Worm (Caenorhabditis elegans) whole organism, late embryonic: ENCODE measurements around the gene pqm-1.
A peak's percentile ranks its signal among the peaks of the same experiment; 100 is the strongest.

Source experiments
- C08G9.2 ChIP-seq: sonication (generic microtip); optimal IDR thresholded peaks from 2 replicates; lab custom pipeline; 2016; ENCODE audit warnings: mild to moderate bottlenecking, missing genetic modification characterization, moderate library complexity, missing compliant biosample characterization
- C38D4.7 ChIP-seq: fragments of 200-800 bp; sonication (Bioruptor generic); optimal IDR thresholded peaks from 2 replicates; lab custom pipeline; 2018; ENCODE audit warnings: mild to moderate bottlenecking, missing genetic modification characterization, moderate library complexity, missing compliant biosample characterization
- F13H6.1 ChIP-seq: sonication (generic microtip); optimal IDR thresholded peaks from 2 replicates; lab custom pipeline; 2016; ENCODE audit warnings: missing genetic modification characterization, missing compliant biosample characterization
- K02D7.2 ChIP-seq: sonication (generic microtip); optimal IDR thresholded peaks from 2 replicates; lab custom pipeline; 2017; ENCODE audit warnings: mild to moderate bottlenecking, missing genetic modification characterization, missing compliant biosample characterization
- T23F11.4 ChIP-seq: fragments of 200-800 bp; sonication (Bioruptor generic); optimal IDR thresholded peaks from 2 replicates; lab custom pipeline; 2018; ENCODE audit warnings: mild to moderate bottlenecking, missing genetic modification characterization, missing compliant biosample characterization
- ahr-1 ChIP-seq: sonication (generic microtip); optimal IDR thresholded peaks from 2 replicates; lab custom pipeline; 2016; ENCODE audit warnings: missing genetic modification characterization, missing compliant biosample characterization
- ama-1 ChIP-seq: fragments of 150-350 bp; optimal IDR thresholded peaks from 2 replicates; lab custom pipeline; 2014
- ceh-14 ChIP-seq: sonication (generic microtip); optimal IDR thresholded peaks from 2 replicates; lab custom pipeline; 2016; ENCODE audit warnings: missing genotype, missing genetic modification characterization, missing compliant biosample characterization
- ceh-18 ChIP-seq: sonication (generic microtip); optimal IDR thresholded peaks from 2 replicates; lab custom pipeline; 2016; ENCODE audit warnings: missing genetic modification characterization, missing compliant biosample characterization
- ceh-22 ChIP-seq: sonication (generic microtip); optimal IDR thresholded peaks from 2 replicates; lab custom pipeline; 2017; ENCODE audit warnings: missing biosample characterization, missing genetic modification characterization
- ceh-30 ChIP-seq: fragments of 150-350 bp; optimal IDR thresholded peaks from 2 replicates; lab custom pipeline; 2014; ENCODE audit warnings: missing biosample characterization, missing genetic modification characterization
- ceh-31 ChIP-seq: sonication (generic microtip); optimal IDR thresholded peaks from 2 replicates; lab custom pipeline; 2016; ENCODE audit warnings: missing genetic modification characterization, missing compliant biosample characterization
- ceh-45 ChIP-seq: fragments of 200-800 bp; sonication (Bioruptor generic); IDR thresholded peaks from 2 replicates; pipeline ENCODE4 v1.3.6; 2022; ENCODE audit warnings: missing genetic modification reagents, missing genetic modification characterization, missing compliant biosample characterization
- ceh-9 ChIP-seq: sonication (generic microtip); optimal IDR thresholded peaks from 2 replicates; lab custom pipeline; 2016; ENCODE audit warnings: mild to moderate bottlenecking, missing genetic modification characterization, inconsistent platforms, missing compliant biosample characterization
- che-1 ChIP-seq: sonication (generic microtip); optimal IDR thresholded peaks from 2 replicates; lab custom pipeline; 2016; ENCODE audit warnings: mild to moderate bottlenecking, missing genetic modification characterization, missing compliant biosample characterization
- dve-1 ChIP-seq: sonication (generic microtip); optimal IDR thresholded peaks from 2 replicates; lab custom pipeline; 2017; ENCODE audit warnings: antibody characterized with exemption, mild to moderate bottlenecking, missing genetic modification characterization, missing compliant biosample characterization
- elt-2 ChIP-seq: sonication (generic microtip); optimal IDR thresholded peaks from 2 replicates; lab custom pipeline; 2016; ENCODE audit warnings: missing genetic modification reagents, missing genetic modification characterization, missing compliant biosample characterization
- fkh-6 ChIP-seq: sonication (generic microtip); optimal IDR thresholded peaks from 2 replicates; lab custom pipeline; 2016; ENCODE audit warnings: missing genetic modification characterization, missing compliant biosample characterization
- hlh-13 ChIP-seq: fragments of 200-800 bp; sonication (Bioruptor generic); optimal IDR thresholded peaks from 2 replicates; lab custom pipeline; 2018; ENCODE audit warnings: mild to moderate bottlenecking, missing genetic modification characterization, missing compliant biosample characterization
- hlh-30 ChIP-seq: sonication (generic microtip); optimal IDR thresholded peaks from 2 replicates; lab custom pipeline; 2017; ENCODE audit warnings: antibody characterized with exemption, missing genetic modification characterization, missing compliant biosample characterization; ENCODE audit not compliant: insufficient read depth
- hlh-6 ChIP-seq: sonication (generic microtip); optimal IDR thresholded peaks from 2 replicates; lab custom pipeline; 2016; ENCODE audit warnings: missing genotype, missing genetic modification characterization, missing compliant biosample characterization
- lim-6 ChIP-seq: sonication (generic microtip); optimal IDR thresholded peaks from 2 replicates; lab custom pipeline; 2016; ENCODE audit warnings: missing genetic modification characterization, missing compliant biosample characterization
- lin-11 ChIP-seq: fragments of 200-800 bp; sonication (Bioruptor generic); optimal IDR thresholded peaks from 2 replicates; lab custom pipeline; 2018; ENCODE audit warnings: mild to moderate bottlenecking, missing genetic modification characterization, missing compliant biosample characterization
- mec-3 ChIP-seq: sonication (generic microtip); optimal IDR thresholded peaks from 2 replicates; lab custom pipeline; 2016; ENCODE audit warnings: borderline replicate concordance, missing genetic modification characterization, missing compliant biosample characterization
- nfya-1 ChIP-seq: sonication (generic microtip); optimal IDR thresholded peaks from 2 replicates; lab custom pipeline; 2017; ENCODE audit warnings: missing genetic modification characterization, mild to moderate bottlenecking, missing compliant biosample characterization, antibody characterized with exemption, moderate library complexity
- npax-4 ChIP-seq: sonication (generic microtip); optimal IDR thresholded peaks from 2 replicates; lab custom pipeline; 2016; ENCODE audit warnings: missing genetic modification characterization, missing compliant biosample characterization
- pha-2 ChIP-seq: sonication (generic microtip); optimal IDR thresholded peaks from 2 replicates; lab custom pipeline; 2017; ENCODE audit warnings: mild to moderate bottlenecking, missing genetic modification characterization, missing compliant biosample characterization
- pha-4 ChIP-seq: fragments of 150-350 bp; optimal IDR thresholded peaks from 2 replicates; lab custom pipeline; 2018; ENCODE audit warnings: missing biosample characterization, missing genetic modification reagents, missing genetic modification characterization
- pqm-1 ChIP-seq: sonication (generic microtip); optimal IDR thresholded peaks from 2 replicates; lab custom pipeline; 2016; ENCODE audit warnings: missing genetic modification characterization, missing compliant biosample characterization
- pros-1 ChIP-seq: fragments of 150-350 bp; optimal IDR thresholded peaks from 2 replicates; lab custom pipeline; 2014; ENCODE audit warnings: missing biosample characterization, missing genetic modification reagents, missing genetic modification characterization
- sox-2 ChIP-seq: fragments of 200-800 bp; sonication (Bioruptor generic); IDR thresholded peaks from 2 replicates; pipeline ENCODE4 v1.3.6; 2022; ENCODE audit warnings: missing genetic modification reagents, missing genetic modification characterization, missing compliant biosample characterization
- sox-4 ChIP-seq: sonication (generic microtip); optimal IDR thresholded peaks from 2 replicates; lab custom pipeline; 2017; ENCODE audit warnings: mild to moderate bottlenecking, missing genetic modification characterization, inconsistent platforms, missing compliant biosample characterization
- syd-9 ChIP-seq: sonication (generic microtip); optimal IDR thresholded peaks from 2 replicates; lab custom pipeline; 2016; ENCODE audit warnings: mild to moderate bottlenecking, missing genetic modification characterization, moderate library complexity, missing compliant biosample characterization
- tbx-2 ChIP-seq: sonication (generic microtip); optimal IDR thresholded peaks from 2 replicates; lab custom pipeline; 2016; ENCODE audit warnings: missing genetic modification characterization, missing compliant biosample characterization
- unc-55 ChIP-seq: sonication (generic microtip); optimal IDR thresholded peaks from 2 replicates; lab custom pipeline; 2017; ENCODE audit warnings: missing biosample characterization, missing genetic modification reagents, missing genetic modification characterization
- zip-5 ChIP-seq: sonication (generic microtip); optimal IDR thresholded peaks from 2 replicates; lab custom pipeline; 2016; ENCODE audit warnings: missing genetic modification characterization, missing compliant biosample characterization
- ztf-16 ChIP-seq: sonication (generic microtip); optimal IDR thresholded peaks from 2 replicates; lab custom pipeline; 2017; ENCODE audit warnings: missing genetic modification characterization, missing compliant biosample characterization

The pqm-1 gene

DNA sequence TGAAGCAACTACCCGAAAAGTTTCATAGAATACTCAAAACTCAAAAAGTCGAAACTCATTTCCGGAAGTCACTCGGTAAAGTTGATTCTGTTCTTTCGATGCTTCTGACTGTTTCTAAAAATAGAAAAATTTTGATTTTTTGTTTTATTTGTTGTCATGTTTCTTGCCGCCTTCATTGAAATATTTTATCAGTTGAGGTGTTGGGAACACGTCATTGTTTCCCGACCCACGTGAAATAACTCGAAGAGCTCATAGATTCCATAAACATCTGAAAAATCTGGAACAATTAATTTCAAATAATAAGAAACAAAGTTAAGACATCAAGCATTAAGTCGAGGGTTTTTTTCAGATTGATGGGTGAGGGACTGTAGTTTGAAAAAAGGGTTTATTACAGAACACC is 2.6 kb upstream of the pqm-1 start:
- TF ChIP-seq dve-1 (tag; lab: Kevin White, UChicago) (no peak), che-1 (tag; lab: Kevin White, UChicago) (no peak)

DNA sequence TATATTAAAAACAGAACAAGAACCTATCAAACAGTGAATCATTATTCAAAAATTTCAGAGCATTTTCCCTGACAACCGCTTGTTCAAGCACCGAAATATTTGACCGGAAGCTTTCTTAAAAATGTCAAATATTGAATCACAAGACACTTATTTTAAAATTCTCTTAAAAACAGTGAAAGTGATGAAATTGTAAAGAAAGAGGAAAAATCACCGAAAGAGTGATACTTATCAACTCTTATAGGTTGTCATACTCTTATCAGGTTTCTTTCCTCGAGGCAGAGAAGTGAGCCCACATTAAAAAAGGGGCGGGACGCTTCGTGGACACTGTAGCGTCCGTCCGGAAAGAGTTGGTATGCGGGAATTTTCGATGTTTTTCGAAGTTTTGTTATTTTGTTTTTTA is 1.4 kb upstream of the pqm-1 start:
- no peak for TF ChIP-seq lim-6 (tag; lab: Kevin White, UChicago)
- no peak for TF ChIP-seq K02D7.2 (tag; lab: Kevin White, UChicago)
- peak; percentile 48 for TF ChIP-seq elt-2 (tag; lab: Kevin White, UChicago)
- TF ChIP-seq zip-5 = no peak

DNA sequence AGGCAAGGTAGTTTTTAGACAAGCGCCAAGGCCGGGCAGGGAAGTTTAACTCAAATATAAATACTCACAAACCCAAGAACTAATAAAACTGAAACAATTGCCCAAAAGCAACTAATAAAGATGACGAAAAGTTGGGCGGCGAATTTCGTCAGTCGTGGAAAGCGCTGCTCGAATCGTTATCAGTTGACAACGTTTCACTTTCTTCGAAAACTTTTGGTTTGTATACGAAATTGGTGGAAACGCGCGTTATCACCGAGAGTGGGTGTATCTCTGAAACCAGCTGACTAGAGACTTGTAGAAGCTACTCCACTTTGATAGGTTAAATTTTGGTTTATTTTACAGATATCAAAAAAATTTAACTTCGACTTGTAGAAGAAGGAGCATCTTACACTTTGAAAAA is 685 bp upstream of the pqm-1 start:
- TF ChIP-seq mec-3 (tag; lab: Kevin White, UChicago) (no peak), ceh-14 (tag; lab: Kevin White, UChicago) (no peak), ceh-31 (no peak), tbx-2 (tag; lab: Kevin White, UChicago) (no peak), unc-55 (no peak), hlh-6 (no peak), hlh-30 (tag; lab: Kevin White, UChicago) (no peak), C38D4.7 (GFP tag; lab: Kevin White, UChicago) (no peak), lin-11 (tag; lab: Kevin White, UChicago) (no peak), sox-2 (GFP tag; lab: Robert Waterston, UW) (no peak), sox-4 (tag; lab: Kevin White, UChicago) (no peak), pros-1 (tag; lab: Kevin White, UChicago) (no peak), npax-4 (tag; lab: Kevin White, UChicago) (no peak), ceh-30 (tag; lab: Kevin White, UChicago) (no peak), C08G9.2 (tag; lab: Kevin White, UChicago) (no peak), syd-9 (tag; lab: Kevin White, UChicago) (no peak), zip-5 (no peak), ceh-9 (no peak), hlh-13 (GFP tag; lab: Kevin White, UChicago) (no peak)

DNA sequence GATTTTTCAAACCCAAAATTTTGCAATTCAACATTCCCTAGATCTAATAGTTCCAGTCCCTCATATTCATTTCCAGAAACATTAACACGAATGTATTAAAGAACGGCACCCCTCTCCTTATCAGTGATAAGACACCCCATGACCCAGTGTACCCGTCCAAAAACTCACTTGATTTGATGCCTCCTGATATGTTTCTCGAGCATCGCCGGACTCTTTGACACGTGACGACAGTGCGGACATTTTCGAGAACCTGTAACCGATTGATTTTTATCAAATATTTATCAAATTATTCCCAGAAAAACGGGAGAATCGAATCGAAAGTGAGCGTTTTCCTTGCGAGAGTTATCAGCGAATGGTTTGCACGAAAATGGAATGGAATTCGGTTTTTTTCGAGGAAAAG is 1.4 kb downstream of the pqm-1 start:
- TF ChIP-seq hlh-30 (tag; lab: Kevin White, UChicago) (peak; percentile 26), elt-2 (tag; lab: Kevin White, UChicago) (peak; percentile 80), che-1 (tag; lab: Kevin White, UChicago) (no peak)
- TF ChIP-seq, all 69 proteins: peak for 2

DNA sequence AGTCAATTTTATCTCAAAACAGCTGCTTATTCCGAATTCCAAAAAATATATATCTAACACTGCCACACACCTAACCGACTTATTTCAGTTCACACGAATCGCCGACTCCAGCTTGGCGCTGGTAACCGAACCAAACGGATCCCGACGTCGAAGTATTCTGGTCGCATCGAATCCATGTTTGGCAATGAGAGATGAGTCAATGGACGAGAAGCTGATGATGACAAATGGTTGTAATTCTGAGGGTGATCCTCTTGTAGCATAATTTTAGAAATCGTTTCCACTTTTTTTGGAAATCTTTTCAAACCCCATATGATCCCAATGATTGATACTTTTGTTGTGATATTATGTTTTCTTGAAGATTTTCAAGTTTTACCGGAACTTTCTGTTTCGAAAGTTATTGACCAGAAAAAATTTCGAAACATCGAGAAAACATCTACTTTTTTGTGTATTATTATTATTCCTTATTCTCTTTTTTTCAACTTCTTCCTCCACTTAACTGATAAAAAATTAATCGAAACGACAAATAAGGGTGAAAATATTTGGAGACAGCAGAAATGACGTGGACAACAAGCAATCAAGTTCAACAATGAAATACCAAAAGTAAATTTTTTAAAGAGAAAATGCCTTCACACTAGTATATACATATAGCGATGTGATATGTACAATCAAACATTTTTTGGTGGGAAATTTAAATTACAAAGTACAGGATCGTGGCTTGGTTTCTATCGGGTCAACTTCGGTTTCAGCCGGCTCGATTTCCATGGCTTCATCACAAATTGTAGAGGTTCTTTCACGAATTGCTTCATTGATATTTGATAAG is 2.3 kb downstream of the pqm-1 start:
- TF ChIP-seq pha-2 (tag; lab: Kevin White, UChicago) = no peak
- TF ChIP-seq hlh-13 (GFP tag; lab: Kevin White, UChicago) = no peak
- TF ChIP-seq pha-4 = no peak
- TF ChIP-seq ztf-16 (tag; lab: Kevin White, UChicago) = no peak
- no peak for TF ChIP-seq C38D4.7 (GFP tag; lab: Kevin White, UChicago)
- no peak for TF ChIP-seq C08G9.2 (tag; lab: Kevin White, UChicago)
- TF ChIP-seq ceh-45 (GFP tag; lab: Robert Waterston, UW) = no peak
- TF ChIP-seq nfya-1 = no peak
- no peak for TF ChIP-seq ceh-9
- TF ChIP-seq pqm-1 (tag; lab: Kevin White, UChicago) = no peak

DNA sequence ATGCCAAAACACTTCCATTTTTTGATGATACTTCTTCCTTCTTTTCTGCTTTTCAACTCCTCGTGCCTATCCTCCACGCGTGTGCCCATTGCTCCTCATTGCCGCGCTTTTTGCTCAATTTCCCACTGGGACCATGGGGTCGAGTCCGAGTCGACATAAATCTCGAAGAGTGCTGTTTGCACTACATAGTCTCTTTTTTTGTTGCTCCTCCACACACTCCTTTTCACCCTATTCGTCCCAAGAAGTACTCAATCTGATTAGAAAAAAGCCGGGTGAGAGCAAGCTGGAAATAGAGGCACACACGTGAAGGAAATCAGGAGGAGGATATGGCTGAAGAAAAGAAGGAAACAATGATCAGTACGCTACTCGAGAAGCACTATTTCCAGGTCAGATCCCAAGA is 9.8 kb downstream of the pqm-1 start, which contains the start of gene arrd-6:
Gene arrd-6 (plus strand): TSS at position 169 of the 400 bp plus-strand sequence.
- TF ChIP-seq ceh-45 (GFP tag; lab: Robert Waterston, UW) (no peak), K02D7.2 (tag; lab: Kevin White, UChicago) (no peak), ceh-22 (no peak), T23F11.4 (GFP tag; lab: Kevin White, UChicago) (no peak), fkh-6 (tag; lab: Kevin White, UChicago) (no peak), ahr-1 (tag; lab: Kevin White, UChicago) (no peak), F13H6.1 (tag; lab: Kevin White, UChicago) (no peak), sox-2 (GFP tag; lab: Robert Waterston, UW) (no peak), ceh-18 (no peak), ama-1 (no peak)
